Worm (Caenorhabditis elegans): Measurements from ENCODE around the gene fbxa-190.
"Not testable (repeated sequence)": the region's sequence is repeated elsewhere in the genome, so short reads cannot be mapped to it uniquely, and the experiment has no call there.

The fbxa-190 gene

ce11 chrX:1394437-1394836 is 22.6 kb downstream of the fbxa-190 start:
- TF ChIP-seq hmbx-1 (tag; optimal IDR thresholded peaks at IDR 0.05) (no peak), tra-4 (tag; optimal IDR thresholded peaks at IDR 0.05) (no peak), sea-1 (GFP tag; conservative IDR thresholded peaks at IDR 0.05) (no peak), hnd-1 (tag; optimal IDR thresholded peaks at IDR 0.05) (no peak), pes-1 (GFP tag; IDR thresholded peaks at IDR 0.05) (no peak), tbx-11 (GFP tag; IDR thresholded peaks at IDR 0.05) (no peak), aly-1 (tag; optimal IDR thresholded peaks at IDR 0.05) (no peak), ets-7 (tag; optimal IDR thresholded peaks at IDR 0.05) (no peak), flt-1 (GFP tag; IDR thresholded peaks at IDR 0.05) (no peak), B0310.2 (tag; optimal IDR thresholded peaks at IDR 0.05) (no peak), F13C5.2 (tag; optimal IDR thresholded peaks at IDR 0.05) (no peak), scrt-1 (GFP tag; IDR thresholded peaks at IDR 0.05) (no peak), hmg-4 (GFP tag; optimal IDR thresholded peaks at IDR 0.05) (no peak), ama-1 (optimal IDR thresholded peaks at IDR 0.05) (no peak), ceh-13 (GFP tag; optimal IDR thresholded peaks at IDR 0.05) (no peak), ceh-36 (tag; optimal IDR thresholded peaks at IDR 0.05) (no peak), tbx-37 (GFP tag; conservative IDR thresholded peaks at IDR 0.05) (no peak)

ce11 chrX:1395793-1396192 is 24.0 kb downstream of the fbxa-190 start:
- TF ChIP-seq aly-1 (tag; optimal IDR thresholded peaks at IDR 0.05) (no peak), scrt-1 (GFP tag; IDR thresholded peaks at IDR 0.05) (no peak), hmbx-1 (tag; optimal IDR thresholded peaks at IDR 0.05) (no peak), flt-1 (GFP tag; IDR thresholded peaks at IDR 0.05) (no peak), ceh-36 (tag; optimal IDR thresholded peaks at IDR 0.05) (no peak), hmg-4 (GFP tag; optimal IDR thresholded peaks at IDR 0.05) (no peak), ets-7 (tag; optimal IDR thresholded peaks at IDR 0.05) (no peak), B0310.2 (tag; optimal IDR thresholded peaks at IDR 0.05) (no peak), sea-1 (GFP tag; conservative IDR thresholded peaks at IDR 0.05) (no peak), ceh-13 (GFP tag; optimal IDR thresholded peaks at IDR 0.05) (no peak), tbx-11 (GFP tag; IDR thresholded peaks at IDR 0.05) (no peak), ama-1 (optimal IDR thresholded peaks at IDR 0.05) (no peak), pes-1 (GFP tag; IDR thresholded peaks at IDR 0.05) (no peak), hnd-1 (tag; optimal IDR thresholded peaks at IDR 0.05) (no peak), tbx-37 (GFP tag; conservative IDR thresholded peaks at IDR 0.05) (no peak), tra-4 (tag; optimal IDR thresholded peaks at IDR 0.05) (no peak)

- no peak for TF ChIP-seq aly-1 (tag; optimal IDR thresholded peaks at IDR 0.05)
- TF ChIP-seq ceh-36 (tag; optimal IDR thresholded peaks at IDR 0.05), result no peak
- TF ChIP-seq tbx-37 (GFP tag; conservative IDR thresholded peaks at IDR 0.05), result no peak
- no peak for TF ChIP-seq ceh-13 (GFP tag; optimal IDR thresholded peaks at IDR 0.05)
- no peak for TF ChIP-seq B0310.2 (tag; optimal IDR thresholded peaks at IDR 0.05)
- TF ChIP-seq tra-4 (tag; optimal IDR thresholded peaks at IDR 0.05), result no peak
- TF ChIP-seq scrt-1 (GFP tag; IDR thresholded peaks at IDR 0.05), result no peak
- no peak for TF ChIP-seq hmbx-1 (tag; optimal IDR thresholded peaks at IDR 0.05)
- TF ChIP-seq pes-1 (GFP tag; IDR thresholded peaks at IDR 0.05), result no peak
- no peak for TF ChIP-seq tbx-11 (GFP tag; IDR thresholded peaks at IDR 0.05)
- TF ChIP-seq ama-1 (optimal IDR thresholded peaks at IDR 0.05), result no peak
- TF ChIP-seq hnd-1 (tag; optimal IDR thresholded peaks at IDR 0.05), result no peak
- TF ChIP-seq sea-1 (GFP tag; conservative IDR thresholded peaks at IDR 0.05), result no peak
- TF ChIP-seq hmg-4 (GFP tag; optimal IDR thresholded peaks at IDR 0.05), result no peak
- TF ChIP-seq flt-1 (GFP tag; IDR thresholded peaks at IDR 0.05), result no peak
- TF ChIP-seq ets-7 (tag; optimal IDR thresholded peaks at IDR 0.05), result no peak
- no peak for TF ChIP-seq F13C5.2 (tag; optimal IDR thresholded peaks at IDR 0.05)
Measured at ce11 chrX:1397516-1397915, 25.7 kb downstream of the fbxa-190 start, which contains the start of gene H39E20.1. Gene H39E20.1 (minus strand): TSS chrX:1397616.

ce11 chrX:1401259-1401658 is 29.4 kb downstream of the fbxa-190 start, which contains the start of gene ZK402.5:
Gene ZK402.5 (minus strand): TSS chrX:1401359.
- no peak for TF ChIP-seq hmbx-1 (tag; optimal IDR thresholded peaks at IDR 0.05)
- TF ChIP-seq ceh-13 (GFP tag; optimal IDR thresholded peaks at IDR 0.05), result no peak
- TF ChIP-seq aly-1 (tag; optimal IDR thresholded peaks at IDR 0.05), result no peak
- TF ChIP-seq hnd-1 (tag; optimal IDR thresholded peaks at IDR 0.05), result no peak
- no peak for TF ChIP-seq hmg-4 (GFP tag; optimal IDR thresholded peaks at IDR 0.05)
- TF ChIP-seq ceh-36 (tag; optimal IDR thresholded peaks at IDR 0.05), result no peak
- no peak for TF ChIP-seq scrt-1 (GFP tag; IDR thresholded peaks at IDR 0.05)
- TF ChIP-seq B0310.2 (tag; optimal IDR thresholded peaks at IDR 0.05), result no peak
- no peak for TF ChIP-seq tbx-11 (GFP tag; IDR thresholded peaks at IDR 0.05)
- TF ChIP-seq tbx-37 (GFP tag; conservative IDR thresholded peaks at IDR 0.05), result no peak
- no peak for TF ChIP-seq ama-1 (optimal IDR thresholded peaks at IDR 0.05)
- TF ChIP-seq sea-1 (GFP tag; conservative IDR thresholded peaks at IDR 0.05), result no peak
- TF ChIP-seq tra-4 (tag; optimal IDR thresholded peaks at IDR 0.05), result no peak
- TF ChIP-seq ets-7 (tag; optimal IDR thresholded peaks at IDR 0.05), result no peak
- no peak for TF ChIP-seq pes-1 (GFP tag; IDR thresholded peaks at IDR 0.05)
- no peak for TF ChIP-seq flt-1 (GFP tag; IDR thresholded peaks at IDR 0.05)
- TF ChIP-seq F13C5.2 (tag; optimal IDR thresholded peaks at IDR 0.05), result no peak

ce11 chrX:1403444-1403843 is 31.6 kb downstream of the fbxa-190 start, which contains the start of gene ZK402.2:
Gene ZK402.2 (plus strand): TSS chrX:1403744.
- TF ChIP-seq hmg-4 (GFP tag; optimal IDR thresholded peaks at IDR 0.05); hmbx-1 (tag; optimal IDR thresholded peaks at IDR 0.05); F13C5.2 (tag; optimal IDR thresholded peaks at IDR 0.05): not testable (repeated sequence)

ce11 chrX:1403971-1404370 is 32.2 kb downstream of the fbxa-190 start, which contains the start of gene ZK402.1:
Gene ZK402.1 (plus strand): TSS chrX:1404271.
- not testable (repeated sequence) for TF ChIP-seq tra-4 (tag; optimal IDR thresholded peaks at IDR 0.05); scrt-1 (GFP tag; IDR thresholded peaks at IDR 0.05); hmg-4 (GFP tag; optimal IDR thresholded peaks at IDR 0.05)

- no peak for TF ChIP-seq aly-1 (tag; optimal IDR thresholded peaks at IDR 0.05)
- TF ChIP-seq ceh-36 (tag; optimal IDR thresholded peaks at IDR 0.05), result no peak
- TF ChIP-seq flt-1 (GFP tag; IDR thresholded peaks at IDR 0.05), result no peak
- no peak for TF ChIP-seq B0310.2 (tag; optimal IDR thresholded peaks at IDR 0.05)
- no peak for TF ChIP-seq F13C5.2 (tag; optimal IDR thresholded peaks at IDR 0.05)
- no peak for TF ChIP-seq hmbx-1 (tag; optimal IDR thresholded peaks at IDR 0.05)
- no peak for TF ChIP-seq tbx-11 (GFP tag; IDR thresholded peaks at IDR 0.05)
- TF ChIP-seq ets-7 (tag; optimal IDR thresholded peaks at IDR 0.05), result no peak
- TF ChIP-seq tbx-37 (GFP tag; conservative IDR thresholded peaks at IDR 0.05), result no peak
- TF ChIP-seq sea-1 (GFP tag; conservative IDR thresholded peaks at IDR 0.05), result no peak
- no peak for TF ChIP-seq ceh-13 (GFP tag; optimal IDR thresholded peaks at IDR 0.05)
- TF ChIP-seq pes-1 (GFP tag; IDR thresholded peaks at IDR 0.05), result no peak
- TF ChIP-seq tra-4 (tag; optimal IDR thresholded peaks at IDR 0.05), result no peak
- no peak for TF ChIP-seq hnd-1 (tag; optimal IDR thresholded peaks at IDR 0.05)
- TF ChIP-seq hmg-4 (GFP tag; optimal IDR thresholded peaks at IDR 0.05), result no peak
Measured at ce11 chrX:1409224-1409623, 37.4 kb downstream of the fbxa-190 start.

Measured in whole organism, early embryonic.